Worm (Caenorhabditis elegans): ENCODE data around the gene ZK1086.2.

ZK1086.2 gene

ce11 chrX:13746661-13747365 is 46.6 kb downstream of the ZK1086.2 start, which contains the start of gene nhr-71:
Gene nhr-71 (plus strand): TSS chrX:13747315.
- no peak for TF ChIP-seq klf-2 (GFP tag; conservative IDR thresholded peaks at IDR 0.05)
- TF ChIP-seq tab-1 (GFP tag; IDR thresholded peaks at IDR 0.05), result no peak
- TF ChIP-seq ztf-29 (GFP tag; IDR thresholded peaks at IDR 0.05), result no peak

ce11 chrX:13746231-13746630 is 47.2 kb downstream of the ZK1086.2 start:
- TF ChIP-seq cog-1 (tag; optimal IDR thresholded peaks at IDR 0.05) (no peak), T22C8.4 (GFP tag; IDR thresholded peaks at IDR 0.05) (no peak), ref-1 (GFP tag; conservative IDR thresholded peaks at IDR 0.05) (no peak), med-1 (GFP tag; optimal IDR thresholded peaks at IDR 0.05; ENCODE audit: insufficient read depth) (no peak), ztf-29 (GFP tag; IDR thresholded peaks at IDR 0.05) (no peak)

DNA sequence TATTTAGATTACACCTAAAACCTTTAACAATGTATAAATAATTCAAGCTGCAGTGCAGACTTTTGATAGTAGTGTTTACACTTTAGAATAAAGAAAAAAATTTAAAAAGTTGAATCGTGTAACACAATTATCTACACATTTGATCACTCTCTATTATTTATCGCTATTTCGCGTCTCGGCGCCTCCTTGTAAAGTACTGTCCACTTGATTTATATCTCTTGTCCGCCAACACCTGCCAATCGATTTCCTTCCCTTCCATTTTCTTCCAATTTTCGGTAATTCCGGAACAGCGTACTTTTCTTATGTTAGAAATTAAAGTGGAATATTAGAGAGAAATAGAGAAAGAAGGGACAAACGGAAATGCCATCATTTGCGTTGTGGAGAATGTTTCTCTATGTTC is 47.9 kb downstream of the ZK1086.2 start:
- TF ChIP-seq ztf-29 (GFP tag; IDR thresholded peaks at IDR 0.05) (no peak), flt-1 (GFP tag; IDR thresholded peaks at IDR 0.05) (no peak), cog-1 (tag; optimal IDR thresholded peaks at IDR 0.05) (no peak), klf-2 (GFP tag; conservative IDR thresholded peaks at IDR 0.05) (no peak), ztf-23 (GFP tag; IDR thresholded peaks at IDR 0.05) (no peak), tab-1 (GFP tag; IDR thresholded peaks at IDR 0.05) (no peak), T22C8.4 (GFP tag; IDR thresholded peaks at IDR 0.05) (no peak), med-1 (GFP tag; optimal IDR thresholded peaks at IDR 0.05; ENCODE audit: insufficient read depth) (no peak), ref-1 (GFP tag; conservative IDR thresholded peaks at IDR 0.05) (no peak)

- no peak for TF ChIP-seq klf-2 (GFP tag; conservative IDR thresholded peaks at IDR 0.05)
- no peak for TF ChIP-seq tab-1 (GFP tag; IDR thresholded peaks at IDR 0.05)
- TF ChIP-seq med-1 (GFP tag; optimal IDR thresholded peaks at IDR 0.05; ENCODE audit: insufficient read depth), result no peak
- TF ChIP-seq T22C8.4 (GFP tag; IDR thresholded peaks at IDR 0.05), result no peak
- no peak for TF ChIP-seq flt-1 (GFP tag; IDR thresholded peaks at IDR 0.05)
- TF ChIP-seq ztf-23 (GFP tag; IDR thresholded peaks at IDR 0.05), result no peak
- TF ChIP-seq ref-1 (GFP tag; conservative IDR thresholded peaks at IDR 0.05), result no peak
- TF ChIP-seq cog-1 (tag; optimal IDR thresholded peaks at IDR 0.05), result no peak
- no peak for TF ChIP-seq ztf-29 (GFP tag; IDR thresholded peaks at IDR 0.05)
Observed at ce11 chrX:13744543-13745113, 48.8 kb downstream of the ZK1086.2 start.

DNA sequence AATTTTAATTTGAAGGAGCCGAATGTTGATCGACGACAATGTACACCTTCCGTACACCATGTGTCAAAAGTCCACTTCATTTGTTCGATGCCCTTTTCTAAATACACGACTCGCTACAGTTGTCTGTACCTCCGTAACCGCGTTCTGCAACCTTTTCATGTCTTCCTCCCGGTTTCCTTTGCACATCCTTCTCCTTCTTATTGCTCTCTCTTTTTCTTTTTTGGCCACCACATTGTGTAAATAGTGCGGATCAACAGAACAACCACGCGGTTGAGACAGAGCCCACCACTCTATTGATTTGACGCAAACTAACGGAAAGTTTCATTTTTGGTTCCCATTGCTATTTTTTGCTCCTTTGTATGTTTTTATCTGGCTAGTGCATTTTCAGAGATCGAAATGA is 50.1 kb downstream of the ZK1086.2 start:
- TF ChIP-seq klf-2 (GFP tag; conservative IDR thresholded peaks at IDR 0.05), result no peak
- no peak for TF ChIP-seq tab-1 (GFP tag; IDR thresholded peaks at IDR 0.05)
- no peak for TF ChIP-seq cog-1 (tag; optimal IDR thresholded peaks at IDR 0.05)
- no peak for TF ChIP-seq ref-1 (GFP tag; conservative IDR thresholded peaks at IDR 0.05)
- TF ChIP-seq med-1 (GFP tag; optimal IDR thresholded peaks at IDR 0.05; ENCODE audit: insufficient read depth), result no peak
- TF ChIP-seq flt-1 (GFP tag; IDR thresholded peaks at IDR 0.05), result no peak
- TF ChIP-seq ztf-23 (GFP tag; IDR thresholded peaks at IDR 0.05), result no peak
- TF ChIP-seq T22C8.4 (GFP tag; IDR thresholded peaks at IDR 0.05), result no peak
- no peak for TF ChIP-seq ztf-29 (GFP tag; IDR thresholded peaks at IDR 0.05)
